Fruit fly (Drosophila melanogaster): Measurements from ENCODE around the gene SdhBL.

The SdhBL gene

dm6 chrX:18863748-18864482 lies 30.3 kb upstream of the SdhBL start, which contains the start of the genes CG7326 and Dora (continued):
- TF ChIP-seq CG8290 (GFP tag; optimal IDR thresholded peaks at IDR 0.05) (no peak), CG8290 (tag; optimal IDR thresholded peaks at IDR 0.05) (peak in 1 of 2 experiments; percentile 67), CG14860 (GFP tag; IDR thresholded peaks at IDR 0.05; ENCODE audit: partially characterized antibody) (peak; percentile 90), gem (tag; optimal IDR thresholded peaks at IDR 0.05) (no peak), CG34376 (GFP tag; optimal IDR thresholded peaks at IDR 0.05) (peak; percentile 44), ap (GFP tag; IDR thresholded peaks at IDR 0.05) (no peak), dmrt11E (tag; optimal IDR thresholded peaks at IDR 0.05) (peak; percentile 15), emc (GFP tag; optimal IDR thresholded peaks at IDR 0.05) (no peak), Camta (GFP tag; optimal IDR thresholded peaks at IDR 0.05) (no peak), caup (GFP tag; optimal IDR thresholded peaks at IDR 0.05; ENCODE audit: severe bottlenecking) (no peak), MBD-R2 (GFP tag; IDR thresholded peaks at IDR 0.05) (peak; percentile 82), ara (GFP tag; IDR thresholded peaks at IDR 0.05) (no peak), ewg (GFP tag; optimal IDR thresholded peaks at IDR 0.05) (peak; percentile 73), phol (tag; optimal IDR thresholded peaks at IDR 0.05) (peak; percentile 12), fd96Cb (tag; optimal IDR thresholded peaks at IDR 0.05) (no peak), dimm (GFP tag; IDR thresholded peaks at IDR 0.05) (no peak), Opbp (GFP tag; IDR thresholded peaks at IDR 0.05; ENCODE audit: partially characterized antibody) (peak; percentile 91), CG8281 (tag; optimal IDR thresholded peaks at IDR 0.05) (peak; percentile 5), Nf-YC (tag; optimal IDR thresholded peaks at IDR 0.05) (no peak), CG13624 (GFP tag; optimal IDR thresholded peaks at IDR 0.05) (peak; percentile 37), crol (GFP tag; IDR thresholded peaks at IDR 0.05) (no peak), sens (GFP tag) (peak; percentile 37), CG18011 (GFP tag; optimal IDR thresholded peaks at IDR 0.05) (peak; percentile 12), CG11085 (GFP tag; IDR thresholded peaks at IDR 0.05) (no peak), pan (optimal IDR thresholded peaks at IDR 0.05) (no peak), pan (GFP tag; optimal IDR thresholded peaks at IDR 0.05 in 1 of 2, IDR thresholded peaks at IDR 0.05 in 1 of 2) (no peak), Dp (GFP tag; optimal IDR thresholded peaks at IDR 0.05) (peak; percentile 52), Ets97D (GFP tag; optimal IDR thresholded peaks at IDR 0.05) (peak; percentile 61), tio (GFP tag; optimal IDR thresholded peaks at IDR 0.05) (no peak), CG6654 (GFP tag; optimal IDR thresholded peaks at IDR 0.05) (no peak), CG7963 (GFP tag; IDR thresholded peaks at IDR 0.05; ENCODE audit: partially characterized antibody) (peak; percentile 91), CG42726 (GFP tag; IDR thresholded peaks at IDR 0.05; ENCODE audit: partially characterized antibody) (peak; percentile 77; the same call in 1 of the 2 replicates), knrl (GFP tag; IDR thresholded peaks at IDR 0.05; ENCODE audit: partially characterized antibody) (peak; percentile 86), E2f2 (GFP tag; IDR thresholded peaks at IDR 0.05) (peak; percentile 55), CG4424 (GFP tag; optimal IDR thresholded peaks at IDR 0.05) (no peak), chinmo (GFP tag; IDR thresholded peaks at IDR 0.05; ENCODE audit: partially characterized antibody) (peak; percentile 96), CG12236 (GFP tag; optimal IDR thresholded peaks at IDR 0.05) (no peak), onecut (GFP tag; IDR thresholded peaks at IDR 0.05) (peak; percentile 80), C15 (GFP tag; IDR thresholded peaks at IDR 0.05) (no peak), CG3163 (GFP tag; optimal IDR thresholded peaks at IDR 0.05) (peak; percentile 20), her (GFP tag; optimal IDR thresholded peaks at IDR 0.05) (peak; percentile 20), zen2 (GFP tag; IDR thresholded peaks at IDR 0.05; ENCODE audit: partially characterized antibody) (peak; percentile 96), CG1603 (tag; optimal IDR thresholded peaks at IDR 0.05) (peak; percentile 74), CG8924 (tag; optimal IDR thresholded peaks at IDR 0.05) (peak; percentile 60), CG11247 (GFP tag; IDR thresholded peaks at IDR 0.05) (no peak), inv (GFP tag; IDR thresholded peaks at IDR 0.05; ENCODE audit: partially characterized antibody) (peak; percentile 80), hb (GFP tag; IDR thresholded peaks at IDR 0.05; ENCODE audit: partially characterized antibody) (peak; percentile 87), gcm2 (GFP tag; optimal IDR thresholded peaks at IDR 0.05) (no peak), PHDP (tag; optimal IDR thresholded peaks at IDR 0.05) (peak; percentile 12)

Data from whole organism, embryonic.